Worm (Caenorhabditis elegans): ENCODE data around the gene dpy-28.

- no peak for TF ChIP-seq Y56A3A.18 (GFP tag; IDR thresholded peaks at IDR 0.05)
- peak; percentile 82 for TF ChIP-seq zfh-2 (GFP tag; conservative IDR thresholded peaks at IDR 0.05)
- no peak for TF ChIP-seq Y67H2A.10 (GFP tag; conservative IDR thresholded peaks at IDR 0.05)
- no peak for TF ChIP-seq tlf-1 (GFP tag; optimal IDR thresholded peaks at IDR 0.05)
- no peak for TF ChIP-seq ama-1 (optimal IDR thresholded peaks at IDR 0.05)
- TF ChIP-seq ama-1 (GFP tag; optimal IDR thresholded peaks at IDR 0.05): no peak
- no peak for TF ChIP-seq lin-26 (GFP tag; IDR thresholded peaks at IDR 0.05)
- TF ChIP-seq unc-62 (GFP tag; optimal IDR thresholded peaks at IDR 0.05): no peak
- TF ChIP-seq pha-4 (tag; optimal IDR thresholded peaks at IDR 0.05): no peak
- TF ChIP-seq lir-1 (GFP tag; conservative IDR thresholded peaks at IDR 0.05): no peak
- TF ChIP-seq B0261.1 (tag; optimal IDR thresholded peaks at IDR 0.05): no peak
- TF ChIP-seq F23B12.7 (tag; optimal IDR thresholded peaks at IDR 0.05; ENCODE audit: insufficient read depth): no peak
- TF ChIP-seq nfya-1 (tag; optimal IDR thresholded peaks at IDR 0.05; ENCODE audit: borderline replicate concordance, insufficient read depth): no peak
Measured at ce11 chrIII:10819778-10820177, 56.8 kb downstream of the dpy-28 start.
